Fruit fly (Drosophila melanogaster) whole organism: ENCODE results near the gene CG17239.

Experiments
- CG8478 ChIP-seq: fragments of >200 bp; optimal IDR thresholded peaks from 2 replicates; lab custom pipeline; 2018; ENCODE audit warnings: inconsistent platforms
- Dll ChIP-seq: fragments of >200 bp; optimal IDR thresholded peaks from 2 replicates; lab custom pipeline; 2017
- EcR ChIP-seq, 2 experiments: fragments of >200 bp; optimal IDR thresholded peaks; 2 replicates each; lab custom pipeline; 2017; ENCODE audit warnings: missing biosample characterization in 2 of 2, missing genetic modification characterization in 2 of 2, missing genetic modification reagents in 2 of 2
- pan ChIP-seq: fragments of >200 bp; optimal IDR thresholded peaks from 2 replicates; lab custom pipeline; 2017
- usp ChIP-seq: fragments of >200 bp; optimal IDR thresholded peaks from 2 replicates; lab custom pipeline; 2017; ENCODE audit warnings: missing biosample characterization, missing genetic modification characterization, mixed read lengths

DNA sequence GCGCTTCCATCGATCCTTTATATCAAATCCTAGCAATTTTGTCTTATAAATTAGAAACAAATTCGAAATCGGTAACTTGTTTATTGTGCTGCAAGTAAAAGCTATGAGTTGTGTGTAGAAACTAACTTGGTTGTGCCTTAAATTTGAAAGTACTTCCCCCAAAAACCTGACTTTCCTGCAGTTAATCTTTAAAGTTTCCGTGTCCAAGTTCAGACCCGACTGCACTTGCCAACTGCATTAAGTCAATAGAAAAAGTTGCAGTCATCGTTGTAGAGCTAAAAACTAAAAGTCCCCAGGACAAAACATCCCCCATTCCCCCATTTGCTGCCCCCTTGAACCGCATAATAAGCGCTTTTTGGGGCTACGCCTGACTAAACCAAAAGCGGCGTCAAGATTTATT, 11.6 kb downstream of the CG17239 start, which contains the start of gene Tengl1:
- TF ChIP-seq CG8478 (lab: Kevin White, UChicago), result no peak
- no peak for TF ChIP-seq pan (lab: Kevin White, UChicago)
- TF ChIP-seq Dll (lab: Kevin White, UChicago), result no peak
- TF ChIP-seq EcR (GFP tag; optimal IDR thresholded peaks at IDR 0.05; lab: Kevin White, UChicago), result no peak
- TF ChIP-seq usp (GFP tag; lab: Kevin White, UChicago), result no peak
